Fruit fly (Drosophila melanogaster) whole organism, embryonic: ENCODE results near the gene CG13623.

Source experiments
- Atf-2 ChIP-seq: fragments of 200-800 bp; sonication (Bioruptor generic); optimal IDR thresholded peaks from 2 replicates; lab custom pipeline; 2016; ENCODE audit warnings: missing biosample characterization, missing genetic modification characterization
- Atf3 ChIP-seq: fragments of 200-800 bp; sonication (Bioruptor generic); optimal IDR thresholded peaks from 3 replicates; lab custom pipeline; 2016; ENCODE audit warnings: missing biosample characterization, missing genetic modification characterization
- BEAF-32 ChIP-seq: fragments of 200-800 bp; sonication (Bioruptor generic); optimal IDR thresholded peaks from 3 replicates; lab custom pipeline; 2017; ENCODE audit warnings: missing biosample characterization, missing genetic modification characterization, mild to moderate bottlenecking, moderate library complexity, missing genetic modification reagents
- CG10321 ChIP-seq: fragments of 200-800 bp; sonication (Bioruptor generic); IDR thresholded peaks from 2 replicates; pipeline ENCODE4 v1.3.6; 2022; ENCODE audit warnings: missing biosample characterization, missing genetic modification characterization
- CG12071 ChIP-seq: fragments of 200-800 bp; sonication (Bioruptor generic); optimal IDR thresholded peaks from 3 replicates; lab custom pipeline; 2018; ENCODE audit warnings: missing biosample characterization, mild to moderate bottlenecking, missing genetic modification characterization
- CG12219 ChIP-seq: fragments of 200-800 bp; sonication (Bioruptor generic); optimal IDR thresholded peaks from 3 replicates; lab custom pipeline; 2018; ENCODE audit warnings: missing biosample characterization, mild to moderate bottlenecking, missing genetic modification characterization
- CG12942 ChIP-seq: fragments of 200-800 bp; sonication (Bioruptor generic); optimal IDR thresholded peaks from 3 replicates; lab custom pipeline; 2016; ENCODE audit warnings: missing biosample characterization, missing genetic modification characterization
- CG1603 ChIP-seq: fragments of 200-800 bp; sonication (Bioruptor generic); optimal IDR thresholded peaks from 2 replicates; lab custom pipeline; 2019; ENCODE audit warnings: missing biosample characterization, mild to moderate bottlenecking, missing genetic modification characterization, moderate library complexity
- CG17385 ChIP-seq: fragments of 200-800 bp; sonication (Bioruptor generic); optimal IDR thresholded peaks from 3 replicates; lab custom pipeline; 2018; ENCODE audit warnings: missing biosample characterization, mild to moderate bottlenecking, missing genetic modification characterization
- CG17612 ChIP-seq: fragments of 200-800 bp; sonication (Bioruptor generic); IDR thresholded peaks from 2 replicates; pipeline ENCODE4 v1.3.6; 2022; ENCODE audit warnings: missing biosample characterization, missing genetic modification characterization
- CG17829 ChIP-seq: fragments of 200-800 bp; optimal IDR thresholded peaks from 2 replicates; lab custom pipeline; 2019; ENCODE audit warnings: missing biosample characterization, mild to moderate bottlenecking, missing genetic modification characterization, moderate library complexity
- CG2712 ChIP-seq: fragments of 200-800 bp; optimal IDR thresholded peaks from 3 replicates; lab custom pipeline; 2019; ENCODE audit warnings: missing biosample characterization, mild to moderate bottlenecking, missing genetic modification characterization, moderate library complexity
- CG3281 ChIP-seq: fragments of 200-800 bp; sonication (Bioruptor generic); optimal IDR thresholded peaks from 3 replicates; lab custom pipeline; 2017; ENCODE audit warnings: missing biosample characterization, mild to moderate bottlenecking, missing genetic modification characterization
- CG33557 ChIP-seq: fragments of 200-800 bp; sonication (Bioruptor generic); optimal IDR thresholded peaks from 2 replicates; lab custom pipeline; 2019; ENCODE audit warnings: missing biosample characterization, mild to moderate bottlenecking, missing genetic modification characterization, moderate library complexity
- CG34422 ChIP-seq: fragments of 200-800 bp; sonication (Bioruptor generic); IDR thresholded peaks from 3 replicates; pipeline ENCODE4 v1.3.6; 2022; ENCODE audit warnings: missing biosample characterization, missing genetic modification characterization
- CG4617 ChIP-seq: fragments of 200-800 bp; sonication (Bioruptor generic); optimal IDR thresholded peaks from 3 replicates; lab custom pipeline; 2016; ENCODE audit warnings: missing biosample characterization, missing genetic modification characterization, borderline replicate concordance
- CG6689 ChIP-seq: fragments of 200-800 bp; sonication (Bioruptor generic); IDR thresholded peaks from 2 replicates; pipeline ENCODE4 v1.3.6; 2022; ENCODE audit warnings: missing biosample characterization, missing genetic modification characterization
- CG6791 ChIP-seq: fragments of 200-800 bp; sonication (Bioruptor generic); IDR thresholded peaks from 3 replicates; pipeline ENCODE4 v1.3.6; 2022; ENCODE audit warnings: missing biosample characterization, missing genetic modification characterization; ENCODE audit not compliant: partially characterized antibody
- CG7357 ChIP-seq: fragments of 200-800 bp; sonication (Bioruptor generic); IDR thresholded peaks from 3 replicates; pipeline ENCODE4 v1.3.6; 2022; ENCODE audit warnings: missing biosample characterization, missing genetic modification characterization
- CG8478 ChIP-seq: fragments of >200 bp; optimal IDR thresholded peaks from 2 replicates; lab custom pipeline; 2018
- CG9876 ChIP-seq: fragments of 200-800 bp; sonication (Bioruptor generic); optimal IDR thresholded peaks from 2 replicates; lab custom pipeline; 2016; ENCODE audit warnings: missing biosample characterization, missing genetic modification characterization
- E2f2 ChIP-seq: fragments of 200-800 bp; sonication (Bioruptor generic); IDR thresholded peaks from 2 replicates; pipeline ENCODE4 v1.3.6; 2022; ENCODE audit warnings: missing biosample characterization, missing genetic modification characterization
- H15 ChIP-seq: fragments of 200-800 bp; sonication (Bioruptor generic); IDR thresholded peaks from 3 replicates; pipeline ENCODE4 v1.3.6; 2022; ENCODE audit warnings: missing biosample characterization, missing genetic modification characterization
- Hmr ChIP-seq: fragments of 200-800 bp; sonication (Bioruptor generic); optimal IDR thresholded peaks from 3 replicates; lab custom pipeline; 2017; ENCODE audit warnings: mild to moderate bottlenecking, missing biosample characterization, missing genetic modification reagents, missing genetic modification characterization
- Hr3 ChIP-seq: fragments of 200-800 bp; sonication (Bioruptor generic); optimal IDR thresholded peaks from 3 replicates; lab custom pipeline; 2016; ENCODE audit warnings: missing biosample characterization, missing genetic modification characterization
- MBD-R2 ChIP-seq: fragments of 200-800 bp; sonication (Bioruptor generic); IDR thresholded peaks from 2 replicates; pipeline ENCODE4 v1.3.6; 2022; ENCODE audit warnings: missing biosample characterization, missing genetic modification characterization
- MESR4 ChIP-seq: fragments of 200-800 bp; sonication (Bioruptor generic); optimal IDR thresholded peaks from 2 replicates; lab custom pipeline; 2018; ENCODE audit warnings: missing biosample characterization, mild to moderate bottlenecking, missing genetic modification characterization, moderate library complexity
- Meics ChIP-seq: fragments of 200-800 bp; sonication (Bioruptor generic); optimal IDR thresholded peaks from 2 replicates; lab custom pipeline; 2017; ENCODE audit warnings: missing biosample characterization, mild to moderate bottlenecking, missing genetic modification characterization
- aop ChIP-seq: fragments of 200-800 bp; sonication (Bioruptor generic); IDR thresholded peaks from 2 replicates; pipeline ENCODE4 v1.3.6; 2022; ENCODE audit warnings: missing biosample characterization, missing genetic modification characterization
- ato ChIP-seq: fragments of 200-800 bp; sonication (Bioruptor generic); IDR thresholded peaks from 2 replicates; pipeline ENCODE4 v1.3.6; 2022; ENCODE audit warnings: missing biosample characterization, missing genetic modification characterization; ENCODE audit not compliant: partially characterized antibody
- cg ChIP-seq: fragments of 200-800 bp; sonication (Bioruptor generic); optimal IDR thresholded peaks from 3 replicates; lab custom pipeline; 2019; ENCODE audit warnings: missing biosample characterization, mild to moderate bottlenecking, missing genetic modification characterization, moderate library complexity
- croc ChIP-seq: fragments of 200-800 bp; sonication (Bioruptor generic); conservative IDR thresholded peaks from 3 replicates; pipeline ENCODE4 v1.3.6; 2022; ENCODE audit warnings: missing biosample characterization, missing genetic modification characterization
- dan ChIP-seq: fragments of 200-800 bp; sonication (Bioruptor generic); IDR thresholded peaks from 2 replicates; pipeline ENCODE4 v1.3.6; 2022; ENCODE audit warnings: missing biosample characterization, missing genetic modification characterization
- eyg ChIP-seq: fragments of 200-800 bp; sonication (Bioruptor generic); optimal IDR thresholded peaks from 3 replicates; lab custom pipeline; 2016; ENCODE audit warnings: missing biosample characterization, missing genetic modification characterization
- gce ChIP-seq: fragments of 200-800 bp; sonication (Bioruptor generic); IDR thresholded peaks from 3 replicates; pipeline ENCODE4 v1.3.6; 2022; ENCODE audit warnings: missing biosample characterization, missing genetic modification characterization
- insv ChIP-seq, 2 experiments: fragments of 200-800 bp; sonication (Bioruptor generic); optimal IDR thresholded peaks; 3 replicates each; lab custom pipeline; 2016 to 2018; ENCODE audit warnings: missing biosample characterization in 2 of 2, missing genetic modification characterization in 2 of 2
- inv ChIP-seq: fragments of 200-800 bp; sonication (Bioruptor generic); IDR thresholded peaks from 2 replicates; pipeline ENCODE4 v1.3.6; 2022; ENCODE audit warnings: missing biosample characterization, missing genetic modification characterization; ENCODE audit not compliant: partially characterized antibody
- ken ChIP-seq: fragments of 200-800 bp; sonication (Bioruptor generic); IDR thresholded peaks from 3 replicates; pipeline ENCODE4 v1.3.6; 2022; ENCODE audit warnings: missing biosample characterization, missing genetic modification characterization
- kni ChIP-seq: fragments of 200-800 bp; sonication (Bioruptor generic); optimal IDR thresholded peaks from 3 replicates; lab custom pipeline; 2017; ENCODE audit warnings: mild to moderate bottlenecking, missing biosample characterization, missing genetic modification reagents, missing genetic modification characterization
- mam ChIP-seq: fragments of 200-800 bp; sonication (Bioruptor generic); optimal IDR thresholded peaks from 3 replicates; lab custom pipeline; 2016; ENCODE audit warnings: missing biosample characterization, missing genetic modification characterization
- mld ChIP-seq: fragments of 200-800 bp; sonication (Bioruptor generic); IDR thresholded peaks from 3 replicates; pipeline ENCODE4 v1.3.6; 2022; ENCODE audit warnings: missing biosample characterization, missing genetic modification characterization; ENCODE audit not compliant: partially characterized antibody
- nmo ChIP-seq: fragments of 200-800 bp; sonication (Bioruptor generic); optimal IDR thresholded peaks from 2 replicates; lab custom pipeline; 2018; ENCODE audit warnings: missing biosample characterization, mild to moderate bottlenecking, missing genetic modification characterization, moderate library complexity
- otp ChIP-seq: fragments of 200-800 bp; sonication (Bioruptor generic); IDR thresholded peaks from 3 replicates; pipeline ENCODE4, ENCODE4 v1.3.6; 2022; ENCODE audit warnings: missing biosample characterization, missing genetic modification characterization
- row ChIP-seq: fragments of 200-800 bp; sonication (Bioruptor generic); IDR thresholded peaks from 3 replicates; pipeline ENCODE4 v1.3.6; 2022; ENCODE audit warnings: missing biosample characterization, missing genetic modification characterization
- scrt ChIP-seq: fragments of 200-800 bp; sonication (Bioruptor generic); optimal IDR thresholded peaks from 2 replicates; lab custom pipeline; 2018; ENCODE audit warnings: missing biosample characterization, mild to moderate bottlenecking, missing genetic modification characterization, moderate library complexity
- sens ChIP-seq: fragments of 200-800 bp; sonication (Bioruptor generic); peaks from one replicate; lab custom pipeline; 2016; ENCODE audit warnings: missing biosample characterization, missing genetic modification characterization
- tap ChIP-seq: fragments of 200-800 bp; optimal IDR thresholded peaks from 3 replicates; lab custom pipeline; 2019; ENCODE audit warnings: missing biosample characterization, mild to moderate bottlenecking, missing genetic modification characterization, moderate library complexity
- tgo ChIP-seq: fragments of 200-800 bp; sonication (Bioruptor generic); IDR thresholded peaks from 3 replicates; pipeline ENCODE4 v1.3.6; 2022; ENCODE audit warnings: missing biosample characterization, missing genetic modification characterization
- tup ChIP-seq: fragments of 200-800 bp; sonication (Bioruptor generic); optimal IDR thresholded peaks from 2 replicates; lab custom pipeline; 2016; ENCODE audit warnings: missing biosample characterization, mild to moderate bottlenecking, missing genetic modification characterization, moderate library complexity
- unc-4 ChIP-seq: fragments of 200-800 bp; sonication (Bioruptor generic); IDR thresholded peaks from 2 replicates; pipeline ENCODE4 v1.3.6; 2022; ENCODE audit warnings: missing biosample characterization, missing genetic modification characterization; ENCODE audit not compliant: partially characterized antibody
- wor ChIP-seq: fragments of 200-800 bp; sonication (Bioruptor generic); IDR thresholded peaks from 2 replicates; pipeline ENCODE4 v1.3.6; 2022; ENCODE audit warnings: missing biosample characterization, missing genetic modification characterization
- yki ChIP-seq: fragments of >200 bp; optimal IDR thresholded peaks from 3 replicates; lab custom pipeline; 2018
- zf30C ChIP-seq: fragments of 200-800 bp; sonication (Bioruptor generic); optimal IDR thresholded peaks from 3 replicates; lab custom pipeline; 2018; ENCODE audit warnings: missing biosample characterization, mild to moderate bottlenecking, missing genetic modification characterization

Gene CG13623

dm6 chr3R:24530328-24530727, at the start of gene CG13623, which contains the start of gene ana1 (continued):
- no peak for TF ChIP-seq Atf-2 (GFP tag; lab: Kevin White, UChicago)
- TF ChIP-seq CG1603, result no peak
- no peak for TF ChIP-seq tap (tag; lab: Kevin White, UChicago)
- no peak for TF ChIP-seq mld (GFP tag; lab: Robert Waterston, UW)
- no peak for TF ChIP-seq dan (GFP tag; lab: Robert Waterston, UW)
- no peak for TF ChIP-seq wor
- peak; percentile 56 for TF ChIP-seq nmo
- no peak for TF ChIP-seq CG12942
- TF ChIP-seq CG6689 (GFP tag; lab: Robert Waterston, UW), result no peak
- TF ChIP-seq Atf3 (GFP tag; lab: Kevin White, UChicago), result no peak
- TF ChIP-seq row (GFP tag; lab: Robert Waterston, UW), result no peak
- TF ChIP-seq tup (GFP tag; lab: Kevin White, UChicago), result no peak
- TF ChIP-seq scrt (GFP tag; lab: Kevin White, UChicago), result no peak
- TF ChIP-seq CG2712 (tag; lab: Kevin White, UChicago), result no peak
- no peak for TF ChIP-seq CG6791 (GFP tag; lab: Robert Waterston, UW)
- no peak for TF ChIP-seq CG7357
- no peak for TF ChIP-seq mam
- peak; percentile 72 for TF ChIP-seq BEAF-32 (GFP tag; lab: Kevin White, UChicago)
- TF ChIP-seq CG12219 (GFP tag; lab: Kevin White, UChicago), result no peak
- TF ChIP-seq CG10321 (GFP tag; lab: Robert Waterston, UW), result no peak
- TF ChIP-seq CG17612 (GFP tag; lab: Robert Waterston, UW), result no peak
- TF ChIP-seq MBD-R2 (GFP tag; lab: Robert Waterston, UW), result peak; percentile 76
- TF ChIP-seq insv (GFP tag; optimal IDR thresholded peaks at IDR 0.05; lab: Kevin White, UChicago), result no peak
- TF ChIP-seq tgo (GFP tag; lab: Robert Waterston, UW), result no peak
- TF ChIP-seq CG12071, result no peak
- peak; percentile 37 for TF ChIP-seq MESR4 (GFP tag; lab: Kevin White, UChicago)
- no peak for TF ChIP-seq aop (GFP tag; lab: Robert Waterston, UW)
- TF ChIP-seq Hmr (GFP tag; lab: Kevin White, UChicago), result no peak
- TF ChIP-seq CG34422 (GFP tag; lab: Robert Waterston, UW), result no peak
- TF ChIP-seq yki (lab: Kevin White, UChicago), result no peak
- TF ChIP-seq cg (GFP tag; lab: Kevin White, UChicago), result no peak
- TF ChIP-seq CG9876 (GFP tag; lab: Kevin White, UChicago), result no peak
- TF ChIP-seq H15, result no peak
- no peak for TF ChIP-seq CG33557 (GFP tag; lab: Kevin White, UChicago)
- no peak for TF ChIP-seq CG8478
- no peak for TF ChIP-seq ken (GFP tag; lab: Robert Waterston, UW)
- TF ChIP-seq Hr3, result peak; percentile 4
- peak; percentile 69 for TF ChIP-seq unc-4 (GFP tag; lab: Robert Waterston, UW)
- no peak for TF ChIP-seq croc (GFP tag; lab: Robert Waterston, UW)
- TF ChIP-seq CG3281 (GFP tag; lab: Kevin White, UChicago), result no peak
- TF ChIP-seq kni (GFP tag; lab: Kevin White, UChicago), result no peak
- TF ChIP-seq CG17829 (tag; lab: Kevin White, UChicago), result no peak
- TF ChIP-seq Meics (GFP tag; lab: Kevin White, UChicago), result no peak
- no peak for TF ChIP-seq gce (GFP tag; lab: Robert Waterston, UW)
- TF ChIP-seq CG17385 (GFP tag; lab: Kevin White, UChicago), result no peak
- peak; percentile 47 for TF ChIP-seq inv (GFP tag; lab: Robert Waterston, UW)
- TF ChIP-seq ato (GFP tag; lab: Robert Waterston, UW), result 0 out of 2 replicates have a peak, but pooled peaks have one; percentile 15
- no peak for TF ChIP-seq eyg (GFP tag; lab: Kevin White, UChicago)
- peak; percentile 77 for TF ChIP-seq CG4617 (GFP tag; lab: Kevin White, UChicago)
- no peak for TF ChIP-seq sens
- TF ChIP-seq zf30C (GFP tag; lab: Kevin White, UChicago), result no peak
- TF ChIP-seq otp (GFP tag; lab: Robert Waterston, UW), result no peak
- peak; percentile 85 for TF ChIP-seq E2f2
